Worm (Caenorhabditis elegans) whole organism, young adult: ENCODE measurements around the gene sod-1.
A peak's percentile ranks its signal among the peaks of the same experiment; 100 is the strongest.

Experiments used
- C06A6.2 ChIP-seq: fragments of 200-800 bp; sonication (Bioruptor generic); conservative IDR thresholded peaks from 2 replicates; pipeline ENCODE4 v1.3.6; 2022; ENCODE audit warnings: missing genetic modification characterization, missing compliant biosample characterization
- D2030.7 ChIP-seq: fragments of 200-800 bp; sonication (Bioruptor generic); IDR thresholded peaks from 2 replicates; pipeline ENCODE4 v1.3.6; 2022; ENCODE audit warnings: missing genetic modification reagents, missing genetic modification characterization, missing compliant biosample characterization
- F10E7.11 ChIP-seq: sonication (generic microtip); optimal IDR thresholded peaks from 2 replicates; lab custom pipeline; 2017; ENCODE audit warnings: mild to moderate bottlenecking, missing genetic modification characterization, moderate library complexity, missing compliant biosample characterization
- F23B12.7 ChIP-seq: sonication (generic microtip); optimal IDR thresholded peaks from 2 replicates; lab custom pipeline; 2017; ENCODE audit warnings: missing genetic modification characterization, mild to moderate bottlenecking, missing compliant biosample characterization, antibody characterized with exemption, moderate library complexity; ENCODE audit not compliant: insufficient read depth
- F37B4.10 ChIP-seq: fragments of 200-800 bp; sonication (Bioruptor generic); IDR thresholded peaks from 2 replicates; pipeline ENCODE4 v1.3.6; 2022; ENCODE audit warnings: missing genetic modification characterization, missing compliant biosample characterization
- F49E8.2 ChIP-seq: sonication (generic microtip); optimal IDR thresholded peaks from 3 replicates; lab custom pipeline; 2017; ENCODE audit warnings: missing genetic modification characterization, mild to moderate bottlenecking, missing compliant biosample characterization, antibody characterized with exemption, moderate library complexity; ENCODE audit not compliant: insufficient read depth
- Y53F4B.3 ChIP-seq: fragments of 200-800 bp; sonication (Bioruptor generic); IDR thresholded peaks from 2 replicates; pipeline ENCODE4 v1.3.6; 2022; ENCODE audit warnings: missing genetic modification reagents, missing genetic modification characterization, missing compliant biosample characterization
- Y53G8AR.9 ChIP-seq: fragments of 200-800 bp; sonication (Bioruptor generic); conservative IDR thresholded peaks from 2 replicates; pipeline ENCODE4 v1.3.6; 2022; ENCODE audit warnings: missing genetic modification reagents, missing genetic modification characterization, missing compliant biosample characterization
- Y79H2A.3 ChIP-seq: fragments of 200-800 bp; sonication (Bioruptor generic); conservative IDR thresholded peaks from 2 replicates; pipeline ENCODE4 v1.3.6; 2022; ENCODE audit warnings: missing genetic modification reagents, missing genetic modification characterization, missing compliant biosample characterization
- Y95B8A.8 ChIP-seq: fragments of 200-800 bp; sonication (Bioruptor generic); IDR thresholded peaks from 2 replicates; pipeline ENCODE4 v1.3.6; 2022; ENCODE audit warnings: missing genetic modification reagents, missing genetic modification characterization, missing compliant biosample characterization
- ama-1 ChIP-seq, 3 experiments: fragments of 150-350 bp in 1 of 3; sonication (generic microtip) in 2 of 3; optimal IDR thresholded peaks; 2 replicates each; lab custom pipeline; 2014 to 2018; ENCODE audit warnings: missing biosample characterization in 2 of 3, missing genetic modification characterization in 2 of 3, missing genetic modification reagents in 2 of 3
- atf-7 ChIP-seq: sonication (generic microtip); optimal IDR thresholded peaks from 2 replicates; lab custom pipeline; 2017; ENCODE audit warnings: mild to moderate bottlenecking, missing genetic modification characterization, missing compliant biosample characterization
- attf-5 ChIP-seq: fragments of 200-800 bp; sonication (Bioruptor generic); optimal IDR thresholded peaks from 2 replicates; lab custom pipeline; 2018; ENCODE audit warnings: mild to moderate bottlenecking, missing genetic modification characterization, missing compliant biosample characterization
- bed-1 ChIP-seq: fragments of 200-800 bp; sonication (Bioruptor generic); IDR thresholded peaks from 2 replicates; pipeline ENCODE4 v1.3.6; 2022; ENCODE audit warnings: missing genetic modification reagents, missing genetic modification characterization, missing compliant biosample characterization
- cebp-1 ChIP-seq, 2 experiments: fragments of 200-800 bp in 1 of 2; sonication (Bioruptor generic) in 1 of 2; sonication (generic microtip) in 1 of 2; IDR thresholded peaks in 1 of 2; optimal IDR thresholded peaks in 1 of 2; 2 replicates each; pipeline versions ENCODE4 v1.3.6 to Lab custom; 2017 to 2022; ENCODE audit warnings: missing compliant biosample characterization in 2 of 2, missing genetic modification characterization in 2 of 2, mild to moderate bottlenecking in 1 of 2, missing genetic modification reagents in 1 of 2, moderate library complexity in 1 of 2
- ceh-27 ChIP-seq: fragments of 200-800 bp; sonication (Bioruptor generic); optimal IDR thresholded peaks from 2 replicates; lab custom pipeline; 2018; ENCODE audit warnings: mild to moderate bottlenecking, missing genetic modification characterization, moderate library complexity, missing compliant biosample characterization
- ceh-79 ChIP-seq: sonication (generic microtip); optimal IDR thresholded peaks from 2 replicates; lab custom pipeline; 2017; ENCODE audit warnings: mild to moderate bottlenecking, missing genetic modification characterization, missing compliant biosample characterization
- dox-1 ChIP-seq: fragments of 200-800 bp; sonication (Bioruptor generic); IDR thresholded peaks from 2 replicates; pipeline ENCODE4 v1.3.6; 2022; ENCODE audit warnings: missing genetic modification reagents, missing genetic modification characterization, missing compliant biosample characterization
- egrh-3 ChIP-seq: fragments of 200-800 bp; sonication (Bioruptor generic); IDR thresholded peaks from 2 replicates; pipeline ENCODE4 v1.3.6; 2022; ENCODE audit warnings: missing genetic modification reagents, missing genetic modification characterization, missing compliant biosample characterization
- gei-17 ChIP-seq: fragments of 200-800 bp; sonication (Bioruptor generic); optimal IDR thresholded peaks from 2 replicates; lab custom pipeline; 2018; ENCODE audit warnings: mild to moderate bottlenecking, missing genetic modification characterization, missing compliant biosample characterization
- him-1 ChIP-seq: sonication (generic microtip); optimal IDR thresholded peaks from 2 replicates; lab custom pipeline; 2016; ENCODE audit warnings: missing genotype, missing genetic modification reagents, missing genetic modification characterization, missing compliant biosample characterization
- hlh-12 ChIP-seq: sonication (generic microtip); optimal IDR thresholded peaks from 2 replicates; lab custom pipeline; 2016; ENCODE audit warnings: missing genetic modification characterization, missing compliant biosample characterization
- hmg-1.2 ChIP-seq: fragments of 200-800 bp; sonication (Bioruptor generic); IDR thresholded peaks from 2 replicates; pipeline ENCODE4 v1.3.6; 2022; ENCODE audit warnings: missing genetic modification reagents, missing genetic modification characterization, missing compliant biosample characterization
- hmg-20 ChIP-seq: fragments of 200-800 bp; sonication (Bioruptor generic); IDR thresholded peaks from 2 replicates; pipeline ENCODE4 v1.3.6; 2022; ENCODE audit warnings: missing genetic modification reagents, missing genetic modification characterization, missing compliant biosample characterization
- let-607 ChIP-seq, 2 experiments: fragments of 200-800 bp in 1 of 2; sonication (Bioruptor generic) in 1 of 2; sonication (generic microtip) in 1 of 2; optimal IDR thresholded peaks; 2 replicates each; lab custom pipeline; 2016 to 2018; ENCODE audit warnings: mild to moderate bottlenecking in 2 of 2, missing compliant biosample characterization in 2 of 2, missing genetic modification characterization in 2 of 2, moderate library complexity in 2 of 2, missing genotype in 1 of 2
- lin-35 ChIP-seq, 3 experiments: fragments of 150-350 bp in 2 of 3; sonication (generic microtip) in 1 of 3; optimal IDR thresholded peaks; 2 replicates each; lab custom pipeline; 2014 to 2018; ENCODE audit warnings: missing biosample characterization in 3 of 3, missing genetic modification characterization in 3 of 3, missing genetic modification reagents in 3 of 3
- lin-40 ChIP-seq: sonication (generic microtip); optimal IDR thresholded peaks from 2 replicates; lab custom pipeline; 2016; ENCODE audit warnings: missing genetic modification characterization, mild to moderate bottlenecking, missing compliant biosample characterization, missing genotype, missing genetic modification reagents
- lsl-1 ChIP-seq: fragments of 200-800 bp; sonication (Bioruptor generic); optimal IDR thresholded peaks from 2 replicates; lab custom pipeline; 2018; ENCODE audit warnings: mild to moderate bottlenecking, missing genetic modification characterization, moderate library complexity, missing compliant biosample characterization
- mel-28 ChIP-seq: sonication (generic microtip); optimal IDR thresholded peaks from 2 replicates; lab custom pipeline; 2016; ENCODE audit warnings: borderline replicate concordance, mild to moderate bottlenecking, missing genetic modification characterization, missing compliant biosample characterization
- nfya-1 ChIP-seq: sonication (generic microtip); optimal IDR thresholded peaks from 2 replicates; lab custom pipeline; 2017; ENCODE audit warnings: antibody characterized with exemption, missing compliant biosample characterization, missing genetic modification characterization, borderline replicate concordance; ENCODE audit not compliant: insufficient read depth
- nfyb-1 ChIP-seq: fragments of 200-800 bp; sonication (Bioruptor generic); IDR thresholded peaks from 2 replicates; pipeline ENCODE4 v1.3.6; 2022; ENCODE audit warnings: missing genetic modification reagents, missing genetic modification characterization, missing compliant biosample characterization
- nhr-120 ChIP-seq: fragments of 200-800 bp; sonication (Bioruptor generic); IDR thresholded peaks from 2 replicates; pipeline ENCODE4 v1.3.6; 2022; ENCODE audit warnings: missing genetic modification characterization, missing compliant biosample characterization
- nhr-80 ChIP-seq: sonication (generic microtip); optimal IDR thresholded peaks from 2 replicates; lab custom pipeline; 2016; ENCODE audit warnings: missing genetic modification characterization, missing compliant biosample characterization
- rpc-1 ChIP-seq, 2 experiments: fragments of 150-350 bp in 1 of 2; sonication (generic microtip) in 1 of 2; optimal IDR thresholded peaks; 2 replicates each; lab custom pipeline; 2014 to 2018; ENCODE audit warnings: missing biosample characterization in 1 of 2, missing genetic modification characterization in 1 of 2, missing genetic modification reagents in 1 of 2, missing genotype in 1 of 2
- sdz-38 ChIP-seq: sonication (generic microtip); optimal IDR thresholded peaks from 2 replicates; lab custom pipeline; 2016; ENCODE audit warnings: missing genotype, missing genetic modification characterization, missing compliant biosample characterization
- snpc-1.1 ChIP-seq: sonication (generic microtip); optimal IDR thresholded peaks from 2 replicates; lab custom pipeline; 2017; ENCODE audit warnings: missing genetic modification characterization, mild to moderate bottlenecking, missing compliant biosample characterization, antibody characterized with exemption, moderate library complexity, missing genotype, missing genetic modification reagents; ENCODE audit not compliant: insufficient read depth
- sptf-2 ChIP-seq: fragments of 200-800 bp; sonication (Bioruptor generic); optimal IDR thresholded peaks from 2 replicates; lab custom pipeline; 2018; ENCODE audit warnings: mild to moderate bottlenecking, missing genetic modification characterization, missing compliant biosample characterization
- unc-62 ChIP-seq: fragments of 150-350 bp; optimal IDR thresholded peaks from 2 replicates; lab custom pipeline; 2014; ENCODE audit warnings: missing biosample characterization, missing genetic modification reagents, missing genetic modification characterization
- zfh-2 ChIP-seq: fragments of 200-800 bp; sonication (Bioruptor generic); conservative IDR thresholded peaks from 2 replicates; pipeline ENCODE4 v1.3.6; 2022; ENCODE audit warnings: missing genetic modification reagents, missing genetic modification characterization, missing compliant biosample characterization
- ztf-28 ChIP-seq: fragments of 200-800 bp; sonication (Bioruptor generic); IDR thresholded peaks from 2 replicates; pipeline ENCODE4 v1.3.6; 2022; ENCODE audit warnings: missing genetic modification reagents, missing genetic modification characterization, missing compliant biosample characterization
- ztf-3 ChIP-seq: fragments of 200-800 bp; sonication (Bioruptor generic); optimal IDR thresholded peaks from 2 replicates; lab custom pipeline; 2018; ENCODE audit warnings: mild to moderate bottlenecking, missing genetic modification characterization, missing compliant biosample characterization

The sod-1 gene

DNA sequence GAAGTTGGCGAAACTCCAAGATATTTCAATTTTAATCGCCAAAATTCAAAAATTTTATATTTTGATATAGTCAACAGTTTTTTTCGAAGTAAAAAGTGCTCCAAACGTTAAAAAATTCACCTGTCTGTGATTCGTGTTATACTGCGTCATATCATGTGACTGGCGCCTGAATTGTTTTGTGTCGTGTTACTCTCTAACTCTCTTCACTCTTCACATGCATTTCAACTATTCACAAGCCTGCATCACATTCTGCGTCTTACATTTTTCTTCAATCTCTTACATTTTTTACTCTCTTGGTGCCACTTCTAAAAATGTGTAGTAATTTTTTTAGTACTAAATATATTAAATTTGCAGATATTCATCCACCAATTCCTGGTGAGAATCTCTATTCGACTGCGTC lies 45.3 kb downstream of the sod-1 start, which contains the start of gene flcn-1:
TSS of gene flcn-1 (plus strand) at position 348 of the 400 bp plus-strand sequence.
- TF ChIP-seq gei-17 (GFP tag; lab: Kevin White, UChicago) = no peak
- no peak for TF ChIP-seq nfya-1
- no peak for TF ChIP-seq Y53G8AR.9 (GFP tag; lab: Robert Waterston, UW)
- no peak for TF ChIP-seq sptf-2
- peak; percentile 17 for TF ChIP-seq ceh-27 (GFP tag; lab: Kevin White, UChicago)
- TF ChIP-seq nfyb-1 (GFP tag; lab: Robert Waterston, UW) = peak; percentile 25; the same call in 1 of the 2 replicates
- no peak for TF ChIP-seq Y53F4B.3 (GFP tag; lab: Robert Waterston, UW)
- no peak for TF ChIP-seq lsl-1 (GFP tag; lab: Kevin White, UChicago)
- TF ChIP-seq unc-62 (GFP tag; lab: Kevin White, UChicago) = no peak
- TF ChIP-seq nhr-80 (tag; lab: Kevin White, UChicago) = peak; percentile 2
- TF ChIP-seq nhr-120 (GFP tag; lab: Robert Waterston, UW) = no peak
- TF ChIP-seq cebp-1 (GFP tag; IDR thresholded peaks at IDR 0.05; lab: Robert Waterston, UW) = no peak
- peak; percentile 38 for TF ChIP-seq cebp-1 (tag; optimal IDR thresholded peaks at IDR 0.05; lab: Kevin White, UChicago)
- TF ChIP-seq Y79H2A.3 (GFP tag; lab: Robert Waterston, UW) = no peak
- TF ChIP-seq attf-5 (GFP tag; lab: Kevin White, UChicago) = peak; percentile 22
- no peak for TF ChIP-seq F23B12.7 (tag; lab: Kevin White, UChicago)
- TF ChIP-seq let-607 (tag; optimal IDR thresholded peaks at IDR 0.05; lab: Kevin White, UChicago) = no peak
- TF ChIP-seq C06A6.2 (GFP tag; lab: Robert Waterston, UW) = no peak
- TF ChIP-seq hmg-1.2 (GFP tag; lab: Robert Waterston, UW) = peak; percentile 62; the same call in 1 of the 2 replicates
- TF ChIP-seq mel-28 (tag; lab: Kevin White, UChicago) = no peak
- TF ChIP-seq hmg-20 (GFP tag; lab: Robert Waterston, UW) = no peak
- TF ChIP-seq snpc-1.1 (tag; lab: Kevin White, UChicago) = no peak
- TF ChIP-seq ztf-28 (GFP tag; lab: Robert Waterston, UW) = no peak
- no peak for TF ChIP-seq ama-1 (optimal IDR thresholded peaks at IDR 0.05; lab: Kevin White, UChicago)
- TF ChIP-seq ama-1 (GFP tag; optimal IDR thresholded peaks at IDR 0.05; lab: Kevin White, UChicago) = no peak
- peak in 1 of 3 experiments; percentile 44 for TF ChIP-seq lin-35 (GFP tag; optimal IDR thresholded peaks at IDR 0.05; lab: Kevin White, UChicago)

DNA sequence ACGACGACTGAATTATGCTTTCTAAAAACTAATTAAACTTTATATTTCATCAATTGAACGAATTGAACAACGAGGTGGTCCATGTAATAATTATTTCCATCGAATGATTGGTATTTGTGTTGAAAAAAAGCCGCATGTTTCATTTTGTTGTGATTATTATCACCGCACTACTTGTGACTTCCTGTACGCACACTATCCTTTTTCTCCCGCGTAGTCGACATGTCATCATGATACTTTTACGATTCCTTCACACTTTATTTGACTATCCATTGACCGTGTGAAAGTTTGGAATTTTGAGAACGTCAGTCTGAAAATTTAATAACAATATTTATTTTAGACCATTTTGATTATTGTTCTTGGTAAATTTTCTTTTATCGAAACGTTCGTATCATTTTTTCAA lies 46.1 kb downstream of the sod-1 start, which contains the start of gene F22D3.4:
TSS of gene F22D3.4 (minus strand) at position 1 of the 400 bp plus-strand sequence.
- TF ChIP-seq bed-1 (GFP tag; lab: Robert Waterston, UW) = no peak
- TF ChIP-seq lin-40 (tag; lab: Kevin White, UChicago) = no peak
- TF ChIP-seq nhr-80 (tag; lab: Kevin White, UChicago) = peak; percentile 43
- TF ChIP-seq sptf-2 = no peak

DNA sequence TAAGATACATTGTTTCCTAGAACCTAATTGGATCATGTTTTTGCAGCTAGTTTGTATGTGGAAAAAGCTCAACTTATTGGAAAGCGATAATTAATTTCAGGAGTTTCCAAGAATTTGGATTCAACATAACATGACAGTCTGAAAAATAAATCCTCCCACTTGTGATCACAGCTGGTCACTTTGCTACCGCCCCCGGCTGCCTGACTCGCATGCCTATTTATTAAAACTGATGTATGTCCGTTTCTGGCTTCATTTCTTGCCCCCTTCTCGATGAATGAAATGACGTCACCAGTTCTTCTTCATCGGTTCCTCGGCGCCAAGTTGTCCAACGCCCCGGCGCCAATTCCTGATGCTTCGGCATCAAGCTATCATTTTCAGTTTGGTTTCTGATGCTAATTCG lies 46.7 kb downstream of the sod-1 start:
- no peak for TF ChIP-seq attf-5 (GFP tag; lab: Kevin White, UChicago)
- no peak for TF ChIP-seq D2030.7 (GFP tag; lab: Robert Waterston, UW)
- no peak for TF ChIP-seq Y95B8A.8 (GFP tag; lab: Robert Waterston, UW)
- no peak for TF ChIP-seq him-1 (tag; lab: Kevin White, UChicago)
- no peak for TF ChIP-seq zfh-2 (GFP tag; lab: Robert Waterston, UW)
- TF ChIP-seq atf-7 (tag; lab: Kevin White, UChicago) = peak; percentile 37
- TF ChIP-seq ama-1 (optimal IDR thresholded peaks at IDR 0.05; lab: Kevin White, UChicago) = no peak
- no peak for TF ChIP-seq ama-1 (GFP tag; optimal IDR thresholded peaks at IDR 0.05; lab: Kevin White, UChicago)
- 0 out of 2 replicates have a peak, but pooled peaks have one; percentile 8 for TF ChIP-seq F37B4.10 (GFP tag; lab: Robert Waterston, UW)
- no peak for TF ChIP-seq sdz-38 (tag; lab: Kevin White, UChicago)
- no peak for TF ChIP-seq F49E8.2 (tag; lab: Kevin White, UChicago)
- TF ChIP-seq rpc-1 (optimal IDR thresholded peaks at IDR 0.05; lab: Kevin White, UChicago) = no peak
- TF ChIP-seq rpc-1 (tag; optimal IDR thresholded peaks at IDR 0.05; lab: Kevin White, UChicago) = no peak
- no peak for TF ChIP-seq dox-1 (GFP tag; lab: Robert Waterston, UW)
- TF ChIP-seq F10E7.11 (tag; lab: Kevin White, UChicago) = no peak
- no peak for TF ChIP-seq ceh-79
- no peak for TF ChIP-seq nfyb-1 (GFP tag; lab: Robert Waterston, UW)
- no peak for TF ChIP-seq egrh-3
- TF ChIP-seq hlh-12 (tag; lab: Kevin White, UChicago) = no peak
- TF ChIP-seq ztf-3 = no peak
